Worm (Caenorhabditis elegans) whole organism, late embryonic: Measurements from ENCODE around the gene pals-26.

Source experiments
- C08G9.2 ChIP-seq: sonication (generic microtip); optimal IDR thresholded peaks from 2 replicates; lab custom pipeline; 2016; ENCODE audit warnings: mild to moderate bottlenecking, missing genetic modification characterization, moderate library complexity, missing compliant biosample characterization
- F13H6.1 ChIP-seq: sonication (generic microtip); optimal IDR thresholded peaks from 2 replicates; lab custom pipeline; 2016; ENCODE audit warnings: missing genetic modification characterization, missing compliant biosample characterization
- ama-1 ChIP-seq: fragments of 150-350 bp; optimal IDR thresholded peaks from 2 replicates; lab custom pipeline; 2014
- ceh-18 ChIP-seq: sonication (generic microtip); optimal IDR thresholded peaks from 2 replicates; lab custom pipeline; 2016; ENCODE audit warnings: missing genetic modification characterization, missing compliant biosample characterization
- ceh-19 ChIP-seq: fragments of 200-800 bp; sonication (Bioruptor generic); optimal IDR thresholded peaks from 2 replicates; lab custom pipeline; 2018; ENCODE audit warnings: mild to moderate bottlenecking, missing genetic modification characterization, missing compliant biosample characterization
- ceh-2 ChIP-seq: sonication (generic microtip); optimal IDR thresholded peaks from 2 replicates; lab custom pipeline; 2016; ENCODE audit warnings: missing genotype, missing genetic modification characterization, missing compliant biosample characterization
- ceh-22 ChIP-seq: sonication (generic microtip); optimal IDR thresholded peaks from 2 replicates; lab custom pipeline; 2017; ENCODE audit warnings: missing biosample characterization, missing genetic modification characterization
- ceh-24 ChIP-seq: sonication (generic microtip); optimal IDR thresholded peaks from 2 replicates; lab custom pipeline; 2016; ENCODE audit warnings: mild to moderate bottlenecking, missing genetic modification characterization, missing compliant biosample characterization
- ceh-31 ChIP-seq: sonication (generic microtip); optimal IDR thresholded peaks from 2 replicates; lab custom pipeline; 2016; ENCODE audit warnings: missing genetic modification characterization, missing compliant biosample characterization
- che-1 ChIP-seq: sonication (generic microtip); optimal IDR thresholded peaks from 2 replicates; lab custom pipeline; 2016; ENCODE audit warnings: mild to moderate bottlenecking, missing genetic modification characterization, missing compliant biosample characterization
- dmd-4 ChIP-seq: sonication (generic microtip); optimal IDR thresholded peaks from 2 replicates; lab custom pipeline; 2016; ENCODE audit warnings: borderline replicate concordance, missing genetic modification characterization, missing compliant biosample characterization
- dve-1 ChIP-seq: sonication (generic microtip); optimal IDR thresholded peaks from 2 replicates; lab custom pipeline; 2017; ENCODE audit warnings: antibody characterized with exemption, mild to moderate bottlenecking, missing genetic modification characterization, missing compliant biosample characterization
- fax-1 ChIP-seq: sonication (generic microtip); optimal IDR thresholded peaks from 2 replicates; lab custom pipeline; 2016; ENCODE audit warnings: missing genotype, missing genetic modification characterization, missing compliant biosample characterization
- fkh-6 ChIP-seq: sonication (generic microtip); optimal IDR thresholded peaks from 2 replicates; lab custom pipeline; 2016; ENCODE audit warnings: missing genetic modification characterization, missing compliant biosample characterization
- gmeb-2 ChIP-seq: sonication (generic microtip); optimal IDR thresholded peaks from 2 replicates; lab custom pipeline; 2016; ENCODE audit warnings: missing genetic modification characterization, inconsistent platforms, missing compliant biosample characterization
- hlh-13 ChIP-seq: fragments of 200-800 bp; sonication (Bioruptor generic); optimal IDR thresholded peaks from 2 replicates; lab custom pipeline; 2018; ENCODE audit warnings: mild to moderate bottlenecking, missing genetic modification characterization, missing compliant biosample characterization
- hlh-15 ChIP-seq: sonication (generic microtip); optimal IDR thresholded peaks from 2 replicates; lab custom pipeline; 2016; ENCODE audit warnings: missing genetic modification characterization, missing compliant biosample characterization
- hlh-30 ChIP-seq: sonication (generic microtip); optimal IDR thresholded peaks from 2 replicates; lab custom pipeline; 2017; ENCODE audit warnings: antibody characterized with exemption, missing genetic modification characterization, missing compliant biosample characterization; ENCODE audit not compliant: insufficient read depth
- hlh-6 ChIP-seq: sonication (generic microtip); optimal IDR thresholded peaks from 2 replicates; lab custom pipeline; 2016; ENCODE audit warnings: missing genotype, missing genetic modification characterization, missing compliant biosample characterization
- lim-6 ChIP-seq: sonication (generic microtip); optimal IDR thresholded peaks from 2 replicates; lab custom pipeline; 2016; ENCODE audit warnings: missing genetic modification characterization, missing compliant biosample characterization
- lin-11 ChIP-seq: fragments of 200-800 bp; sonication (Bioruptor generic); optimal IDR thresholded peaks from 2 replicates; lab custom pipeline; 2018; ENCODE audit warnings: mild to moderate bottlenecking, missing genetic modification characterization, missing compliant biosample characterization
- madf-2 ChIP-seq: sonication (generic microtip); optimal IDR thresholded peaks from 2 replicates; lab custom pipeline; 2017; ENCODE audit warnings: missing genetic modification characterization, missing compliant biosample characterization
- mec-3 ChIP-seq: sonication (generic microtip); optimal IDR thresholded peaks from 2 replicates; lab custom pipeline; 2016; ENCODE audit warnings: borderline replicate concordance, missing genetic modification characterization, missing compliant biosample characterization
- nfya-1 ChIP-seq: sonication (generic microtip); optimal IDR thresholded peaks from 2 replicates; lab custom pipeline; 2017; ENCODE audit warnings: missing genetic modification characterization, mild to moderate bottlenecking, missing compliant biosample characterization, antibody characterized with exemption, moderate library complexity
- nhr-11 ChIP-seq: fragments of 150-350 bp; optimal IDR thresholded peaks from 2 replicates; lab custom pipeline; 2014; ENCODE audit warnings: missing biosample characterization, missing genetic modification characterization
- odd-2 ChIP-seq: sonication (generic microtip); optimal IDR thresholded peaks from 2 replicates; lab custom pipeline; 2017; ENCODE audit warnings: antibody characterized with exemption, mild to moderate bottlenecking, missing genetic modification characterization, missing compliant biosample characterization
- pag-3 ChIP-seq: sonication (generic microtip); optimal IDR thresholded peaks from 2 replicates; lab custom pipeline; 2016; ENCODE audit warnings: missing compliant biosample characterization, missing genetic modification characterization, borderline replicate concordance
- pat-9 ChIP-seq: fragments of 200-800 bp; sonication (Bioruptor generic); optimal IDR thresholded peaks from 2 replicates; lab custom pipeline; 2018; ENCODE audit warnings: mild to moderate bottlenecking, missing genetic modification characterization, moderate library complexity, missing compliant biosample characterization
- pax-1 ChIP-seq: fragments of 150-350 bp; optimal IDR thresholded peaks from 2 replicates; lab custom pipeline; 2014; ENCODE audit warnings: missing biosample characterization, missing genetic modification characterization
- pha-4 ChIP-seq: fragments of 150-350 bp; optimal IDR thresholded peaks from 2 replicates; lab custom pipeline; 2018; ENCODE audit warnings: missing biosample characterization, missing genetic modification reagents, missing genetic modification characterization
- pros-1 ChIP-seq: fragments of 150-350 bp; optimal IDR thresholded peaks from 2 replicates; lab custom pipeline; 2014; ENCODE audit warnings: missing biosample characterization, missing genetic modification reagents, missing genetic modification characterization
- ref-2 ChIP-seq: sonication (generic microtip); optimal IDR thresholded peaks from 2 replicates; lab custom pipeline; 2016; ENCODE audit warnings: missing genetic modification characterization, missing compliant biosample characterization
- sox-2 ChIP-seq: fragments of 200-800 bp; sonication (Bioruptor generic); IDR thresholded peaks from 2 replicates; pipeline ENCODE4 v1.3.6; 2022; ENCODE audit warnings: missing genetic modification reagents, missing genetic modification characterization, missing compliant biosample characterization
- syd-9 ChIP-seq: sonication (generic microtip); optimal IDR thresholded peaks from 2 replicates; lab custom pipeline; 2016; ENCODE audit warnings: mild to moderate bottlenecking, missing genetic modification characterization, moderate library complexity, missing compliant biosample characterization
- tbx-2 ChIP-seq: sonication (generic microtip); optimal IDR thresholded peaks from 2 replicates; lab custom pipeline; 2016; ENCODE audit warnings: missing genetic modification characterization, missing compliant biosample characterization
- unc-3 ChIP-seq, 2 experiments: fragments of 200-800 bp in 1 of 2; sonication (Bioruptor generic) in 1 of 2; sonication (generic microtip) in 1 of 2; conservative IDR thresholded peaks in 1 of 2; optimal IDR thresholded peaks in 1 of 2; 2 replicates each; pipeline versions ENCODE4 v1.3.6 to Lab custom; 2016 to 2022; ENCODE audit warnings: missing compliant biosample characterization in 2 of 2, missing genetic modification characterization in 2 of 2, missing genetic modification reagents in 1 of 2
- unc-42 ChIP-seq: sonication (generic microtip); optimal IDR thresholded peaks from 2 replicates; lab custom pipeline; 2016; ENCODE audit warnings: missing genotype, missing genetic modification characterization, missing compliant biosample characterization

pals-26 gene

ce11 chrIII:4379717-4380116 lies 4.8 kb downstream of the pals-26 start, which contains the start of gene B0284.3:
Gene B0284.3, minus strand, starts transcription at chrIII:4379817.
- TF ChIP-seq hlh-30 (tag; lab: Kevin White, UChicago) = no peak
- no peak for TF ChIP-seq hlh-6 (tag; lab: Kevin White, UChicago)
- TF ChIP-seq unc-42 = no peak
- no peak for TF ChIP-seq pag-3 (tag; lab: Kevin White, UChicago)

- TF ChIP-seq che-1 (tag; lab: Kevin White, UChicago) (no peak), F13H6.1 (tag; lab: Kevin White, UChicago) (no peak), hlh-15 (tag; lab: Kevin White, UChicago) (no peak), dve-1 (no peak), ceh-2 (tag; lab: Kevin White, UChicago) (no peak), tbx-2 (tag; lab: Kevin White, UChicago) (no peak), ceh-31 (tag; lab: Kevin White, UChicago) (peak; percentile 60), ceh-22 (tag; lab: Kevin White, UChicago) (no peak), pag-3 (tag; lab: Kevin White, UChicago) (no peak), ceh-18 (tag; lab: Kevin White, UChicago) (no peak), mec-3 (tag; lab: Kevin White, UChicago) (no peak), pat-9 (tag; lab: Kevin White, UChicago) (no peak), unc-42 (peak; percentile 60), nfya-1 (tag; lab: Kevin White, UChicago) (peak; percentile 31), nhr-11 (tag; lab: Kevin White, UChicago) (no peak), hlh-6 (tag; lab: Kevin White, UChicago) (no peak), pha-4 (tag; lab: Kevin White, UChicago) (no peak), ama-1 (lab: Kevin White, UChicago) (no peak), lin-11 (tag; lab: Kevin White, UChicago) (no peak), pros-1 (no peak), dmd-4 (tag; lab: Kevin White, UChicago) (no peak), sox-2 (GFP tag; lab: Robert Waterston, UW) (peak; percentile 24), odd-2 (no peak), unc-3 (GFP tag; conservative IDR thresholded peaks at IDR 0.05; lab: Robert Waterston, UW) (no peak), unc-3 (tag; optimal IDR thresholded peaks at IDR 0.05; lab: Kevin White, UChicago) (no peak), fkh-6 (tag; lab: Kevin White, UChicago) (no peak), syd-9 (no peak), fax-1 (tag; lab: Kevin White, UChicago) (no peak)
Measured at ce11 chrIII:4380835-4381234, 5.9 kb downstream of the pals-26 start.

ce11 chrIII:4381343-4381742 lies 6.4 kb downstream of the pals-26 start, which contains the start of gene pals-27:
Gene pals-27, plus strand, starts transcription at chrIII:4381643.
- no peak for TF ChIP-seq hlh-6 (tag; lab: Kevin White, UChicago)
- no peak for TF ChIP-seq hlh-15 (tag; lab: Kevin White, UChicago)
- no peak for TF ChIP-seq C08G9.2 (tag; lab: Kevin White, UChicago)
- no peak for TF ChIP-seq hlh-13 (GFP tag; lab: Kevin White, UChicago)
- TF ChIP-seq ama-1 (lab: Kevin White, UChicago) = no peak
- TF ChIP-seq sox-2 (GFP tag; lab: Robert Waterston, UW) = no peak
- no peak for TF ChIP-seq gmeb-2 (tag; lab: Kevin White, UChicago)
- no peak for TF ChIP-seq lim-6
- no peak for TF ChIP-seq pax-1 (tag; lab: Kevin White, UChicago)
- TF ChIP-seq fkh-6 (tag; lab: Kevin White, UChicago) = no peak
- TF ChIP-seq ceh-24 = no peak
- TF ChIP-seq madf-2 (tag; lab: Kevin White, UChicago) = no peak
- TF ChIP-seq tbx-2 (tag; lab: Kevin White, UChicago) = no peak
- no peak for TF ChIP-seq pag-3 (tag; lab: Kevin White, UChicago)
- TF ChIP-seq ref-2 (tag; lab: Kevin White, UChicago) = no peak
- TF ChIP-seq ceh-19 = no peak
